Fruit fly (Drosophila melanogaster) whole organism, embryonic: ENCODE results near the gene CG11699.

ENCODE experiments used
- Bteb2 ChIP-seq: fragments of 200-800 bp; sonication (Bioruptor generic); optimal IDR thresholded peaks from 2 replicates; lab custom pipeline; 2016; ENCODE audit warnings: missing biosample characterization, missing genetic modification characterization
- CG10209 ChIP-seq: fragments of 200-800 bp; sonication (Bioruptor generic); optimal IDR thresholded peaks from 3 replicates; lab custom pipeline; 2017; ENCODE audit warnings: missing biosample characterization, mild to moderate bottlenecking, missing genetic modification characterization, missing genetic modification reagents
- CG11085 ChIP-seq: fragments of 200-800 bp; sonication (Bioruptor generic); IDR thresholded peaks from 2 replicates; pipeline ENCODE4 v1.3.6; 2022; ENCODE audit warnings: missing biosample characterization, missing genetic modification characterization
- CG11456 ChIP-seq: fragments of 200-800 bp; sonication (Bioruptor generic); IDR thresholded peaks from 3 replicates; pipeline ENCODE4 v1.3.6; 2022; ENCODE audit warnings: missing biosample characterization, missing genetic modification characterization
- CG11504 ChIP-seq: fragments of 200-800 bp; sonication (Bioruptor generic); optimal IDR thresholded peaks from 3 replicates; lab custom pipeline; 2019; ENCODE audit warnings: missing biosample characterization, mild to moderate bottlenecking, missing genetic modification characterization, moderate library complexity
- CG12299 ChIP-seq: fragments of 200-800 bp; sonication (Bioruptor generic); optimal IDR thresholded peaks from 2 replicates; lab custom pipeline; 2018; ENCODE audit warnings: missing biosample characterization, mild to moderate bottlenecking, missing genetic modification characterization
- CG17385 ChIP-seq: fragments of 200-800 bp; sonication (Bioruptor generic); optimal IDR thresholded peaks from 3 replicates; lab custom pipeline; 2018; ENCODE audit warnings: missing biosample characterization, mild to moderate bottlenecking, missing genetic modification characterization
- CG18262 ChIP-seq: fragments of 200-800 bp; optimal IDR thresholded peaks from 3 replicates; lab custom pipeline; 2019; ENCODE audit warnings: missing biosample characterization, mild to moderate bottlenecking, missing genetic modification characterization, moderate library complexity
- CG1832 ChIP-seq: fragments of 200-800 bp; sonication (Bioruptor generic); optimal IDR thresholded peaks from 2 replicates; lab custom pipeline; 2017; ENCODE audit warnings: missing biosample characterization, mild to moderate bottlenecking, missing genetic modification characterization, inconsistent platforms
- CG18599 ChIP-seq: fragments of 200-800 bp; sonication (Bioruptor generic); optimal IDR thresholded peaks from 3 replicates; lab custom pipeline; 2017; ENCODE audit warnings: missing biosample characterization, missing genetic modification characterization, mild to moderate bottlenecking, moderate library complexity, missing genetic modification reagents
- CG3163 ChIP-seq: fragments of 200-800 bp; sonication (Bioruptor generic); optimal IDR thresholded peaks from 3 replicates; lab custom pipeline; 2016; ENCODE audit warnings: missing biosample characterization, missing genetic modification characterization
- CG32532 ChIP-seq: fragments of 200-800 bp; sonication (Bioruptor generic); IDR thresholded peaks from 2 replicates; pipeline ENCODE4 v1.3.6; 2022; ENCODE audit warnings: missing biosample characterization, missing genetic modification characterization
- CG43689 ChIP-seq: fragments of 200-800 bp; sonication (Bioruptor generic); IDR thresholded peaks from 2 replicates; pipeline ENCODE4 v1.3.6; 2022; ENCODE audit warnings: missing biosample characterization, missing genetic modification characterization
- CG4820 ChIP-seq: fragments of 200-800 bp; sonication (Bioruptor generic); optimal IDR thresholded peaks from 3 replicates; lab custom pipeline; 2016; ENCODE audit warnings: missing biosample characterization, missing genetic modification characterization
- CG8924 ChIP-seq: fragments of 200-800 bp; optimal IDR thresholded peaks from 3 replicates; lab custom pipeline; 2019; ENCODE audit warnings: missing biosample characterization, mild to moderate bottlenecking, missing genetic modification characterization, moderate library complexity
- CG9215 ChIP-seq: fragments of 200-800 bp; sonication (Bioruptor generic); IDR thresholded peaks from 2 replicates; pipeline ENCODE4 v1.3.6; 2022; ENCODE audit warnings: missing biosample characterization, missing genetic modification characterization
- CG9817 ChIP-seq: fragments of 200-800 bp; sonication (Bioruptor generic); optimal IDR thresholded peaks from 2 replicates; lab custom pipeline; 2018; ENCODE audit warnings: missing biosample characterization, mild to moderate bottlenecking, missing genetic modification characterization, moderate library complexity
- CG9932 ChIP-seq: fragments of 200-800 bp; sonication (Bioruptor generic); IDR thresholded peaks from 2 replicates; pipeline ENCODE4 v1.3.6; 2022; ENCODE audit warnings: missing biosample characterization, missing genetic modification characterization
- CTCF ChIP-seq: fragments of 200-800 bp; sonication (Bioruptor generic); optimal IDR thresholded peaks from 2 replicates; lab custom pipeline; 2017; ENCODE audit warnings: missing biosample characterization, mild to moderate bottlenecking, missing genetic modification characterization, moderate library complexity
- Chrac-16 ChIP-seq: fragments of 200-800 bp; sonication (Bioruptor generic); optimal IDR thresholded peaks from 3 replicates; lab custom pipeline; 2016; ENCODE audit warnings: missing biosample characterization, missing genetic modification characterization
- Deaf1 ChIP-seq: fragments of 200-800 bp; optimal IDR thresholded peaks from 3 replicates; lab custom pipeline; 2019; ENCODE audit warnings: missing biosample characterization, mild to moderate bottlenecking, missing genetic modification characterization, moderate library complexity
- Dek ChIP-seq: fragments of 200-800 bp; sonication (Bioruptor generic); optimal IDR thresholded peaks from 3 replicates; lab custom pipeline; 2019; ENCODE audit warnings: missing biosample characterization, mild to moderate bottlenecking, missing genetic modification characterization, moderate library complexity
- Dll ChIP-seq: fragments of 200-800 bp; sonication (Bioruptor generic); IDR thresholded peaks from 4 replicates; pipeline ENCODE4 v1.3.6; 2022; ENCODE audit warnings: missing biosample characterization, missing genetic modification characterization; ENCODE audit not compliant: partially characterized antibody
- Drgx ChIP-seq: fragments of 200-800 bp; sonication (Bioruptor generic); IDR thresholded peaks from 2 replicates; pipeline ENCODE4 v1.3.6; 2022; ENCODE audit warnings: missing biosample characterization, missing genetic modification characterization
- HHEX ChIP-seq: fragments of 200-800 bp; sonication (Bioruptor generic); optimal IDR thresholded peaks from 3 replicates; lab custom pipeline; 2017; ENCODE audit warnings: missing biosample characterization, mild to moderate bottlenecking, missing genetic modification characterization, missing genetic modification reagents
- HLH3B ChIP-seq: fragments of 200-800 bp; sonication (Bioruptor generic); IDR thresholded peaks from 2 replicates; pipeline ENCODE4 v1.3.6; 2022; ENCODE audit warnings: missing biosample characterization, missing genetic modification characterization
- HLH54F ChIP-seq: fragments of 200-800 bp; sonication (Bioruptor generic); optimal IDR thresholded peaks from 3 replicates; lab custom pipeline; 2016; ENCODE audit warnings: missing biosample characterization, missing genetic modification characterization
- Hr78 ChIP-seq, 2 experiments: fragments of 200-800 bp in 1 of 2; fragments of >200 bp in 1 of 2; sonication (Bioruptor generic) in 1 of 2; optimal IDR thresholded peaks; 2 replicates each; lab custom pipeline; 2017 to 2019; ENCODE audit warnings: missing biosample characterization in 2 of 2, missing genetic modification characterization in 2 of 2, mild to moderate bottlenecking in 1 of 2, moderate library complexity in 1 of 2
- Hsf ChIP-seq: fragments of 200-800 bp; sonication (Bioruptor generic); optimal IDR thresholded peaks from 3 replicates; lab custom pipeline; 2016; ENCODE audit warnings: missing biosample characterization, missing genetic modification characterization
- Myb ChIP-seq: fragments of 200-800 bp; sonication (Bioruptor generic); optimal IDR thresholded peaks from 2 replicates; lab custom pipeline; 2016; ENCODE audit warnings: missing biosample characterization, missing genetic modification characterization
- Nf-YC ChIP-seq: fragments of 200-800 bp; optimal IDR thresholded peaks from 3 replicates; lab custom pipeline; 2019; ENCODE audit warnings: missing biosample characterization, mild to moderate bottlenecking, missing genetic modification characterization, moderate library complexity
- al ChIP-seq: fragments of 200-800 bp; sonication (Bioruptor generic); IDR thresholded peaks from 2 replicates; pipeline ENCODE4 v1.3.6; 2022; ENCODE audit warnings: missing biosample characterization, missing genetic modification characterization
- bigmax ChIP-seq: fragments of 200-800 bp; sonication (Bioruptor generic); optimal IDR thresholded peaks from 2 replicates; lab custom pipeline; 2018; ENCODE audit warnings: missing biosample characterization, mild to moderate bottlenecking, missing genetic modification characterization
- btn ChIP-seq: fragments of 200-800 bp; sonication (Bioruptor generic); optimal IDR thresholded peaks from 2 replicates; lab custom pipeline; 2016; ENCODE audit warnings: missing biosample characterization, missing genetic modification characterization
- disco-r ChIP-seq: fragments of 200-800 bp; sonication (Bioruptor generic); optimal IDR thresholded peaks from 2 replicates; lab custom pipeline; 2016; ENCODE audit warnings: missing biosample characterization, missing genetic modification characterization
- dm ChIP-seq: fragments of 200-800 bp; sonication (Bioruptor generic); optimal IDR thresholded peaks from 3 replicates; lab custom pipeline; 2016; ENCODE audit warnings: missing biosample characterization, missing genetic modification characterization
- dpn ChIP-seq, 2 experiments: fragments of 200-800 bp; sonication (Bioruptor generic); optimal IDR thresholded peaks; 3 replicates each; lab custom pipeline; 2016; ENCODE audit warnings: missing biosample characterization in 2 of 2, missing genetic modification characterization in 2 of 2
- ems ChIP-seq: fragments of 200-800 bp; sonication (Bioruptor generic); optimal IDR thresholded peaks from 3 replicates; lab custom pipeline; 2016; ENCODE audit warnings: missing biosample characterization, missing genetic modification characterization
- fd3F ChIP-seq: fragments of 200-800 bp; sonication (Bioruptor generic); optimal IDR thresholded peaks from 2 replicates; lab custom pipeline; 2018; ENCODE audit warnings: missing biosample characterization, mild to moderate bottlenecking, missing genetic modification characterization, moderate library complexity
- gce ChIP-seq: fragments of 200-800 bp; sonication (Bioruptor generic); IDR thresholded peaks from 3 replicates; pipeline ENCODE4 v1.3.6; 2022; ENCODE audit warnings: missing biosample characterization, missing genetic modification characterization
- hb ChIP-seq: fragments of 200-800 bp; sonication (Bioruptor generic); IDR thresholded peaks from 3 replicates; pipeline ENCODE4 v1.3.6; 2022; ENCODE audit warnings: missing biosample characterization, missing genetic modification characterization; ENCODE audit not compliant: partially characterized antibody
- insv ChIP-seq, 2 experiments: fragments of 200-800 bp; sonication (Bioruptor generic); optimal IDR thresholded peaks; 3 replicates each; lab custom pipeline; 2016 to 2018; ENCODE audit warnings: missing biosample characterization in 2 of 2, missing genetic modification characterization in 2 of 2
- lilli ChIP-seq: fragments of 200-800 bp; sonication (Bioruptor generic); optimal IDR thresholded peaks from 3 replicates; lab custom pipeline; 2016; ENCODE audit warnings: missing biosample characterization, missing genetic modification characterization
- pnt ChIP-seq: fragments of 200-800 bp; sonication (Bioruptor generic); optimal IDR thresholded peaks from 3 replicates; lab custom pipeline; 2016; ENCODE audit warnings: missing biosample characterization, missing genetic modification characterization
- repo ChIP-seq: fragments of 200-800 bp; sonication (Bioruptor generic); optimal IDR thresholded peaks from 2 replicates; lab custom pipeline; 2016; ENCODE audit warnings: missing biosample characterization, missing genetic modification characterization
- scrt ChIP-seq: fragments of 200-800 bp; sonication (Bioruptor generic); optimal IDR thresholded peaks from 2 replicates; lab custom pipeline; 2018; ENCODE audit warnings: missing biosample characterization, mild to moderate bottlenecking, missing genetic modification characterization, moderate library complexity
- sqz ChIP-seq: fragments of 200-800 bp; sonication (Bioruptor generic); optimal IDR thresholded peaks from 3 replicates; lab custom pipeline; 2018; ENCODE audit warnings: missing biosample characterization, mild to moderate bottlenecking, missing genetic modification characterization
- tna ChIP-seq: fragments of 200-800 bp; sonication (Bioruptor generic); IDR thresholded peaks from 2 replicates; pipeline ENCODE4 v1.3.6; 2022; ENCODE audit warnings: missing biosample characterization, missing genetic modification characterization; ENCODE audit not compliant: partially characterized antibody
- usp ChIP-seq: fragments of >200 bp; optimal IDR thresholded peaks from 2 replicates; lab custom pipeline; 2017; ENCODE audit warnings: missing biosample characterization, missing genetic modification characterization
- zfh1 ChIP-seq: fragments of 200-800 bp; sonication (Bioruptor generic); IDR thresholded peaks from 3 replicates; pipeline ENCODE4 v1.3.6; 2022; ENCODE audit warnings: missing biosample characterization, missing genetic modification characterization

Gene CG11699

DNA sequence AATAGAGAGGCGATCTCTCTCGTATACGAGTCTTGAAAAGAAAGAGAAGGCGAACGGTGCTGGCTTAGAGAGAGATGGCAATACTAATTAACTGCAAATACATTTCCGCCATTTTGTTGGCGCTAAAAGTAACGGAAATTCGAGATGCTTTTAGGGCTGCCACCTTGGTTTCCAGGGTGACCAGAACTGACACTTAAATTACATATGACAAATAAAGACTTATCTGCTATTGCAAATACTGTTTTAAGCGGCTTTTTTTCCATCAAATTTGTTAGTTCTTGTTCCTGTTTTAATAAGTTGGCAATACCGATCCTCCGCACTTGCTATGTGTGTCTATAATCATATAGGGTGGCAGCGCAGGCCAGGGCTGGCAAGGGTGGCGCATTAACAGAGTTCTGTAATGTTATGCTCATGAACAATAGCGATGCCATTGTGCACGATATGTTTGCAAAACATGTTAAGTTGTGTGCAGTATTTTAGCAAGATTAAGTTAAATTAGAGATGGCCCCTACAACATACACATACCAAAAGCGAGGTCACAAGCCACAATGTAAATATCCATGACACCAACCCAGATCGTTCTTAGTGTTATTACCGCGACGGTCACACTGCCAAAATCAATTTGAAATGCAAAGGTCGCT lies 9.9 kb downstream of the CG11699 start, which contains the start of gene nod (continued):
- TF ChIP-seq dpn (GFP tag; optimal IDR thresholded peaks at IDR 0.05; lab: Kevin White, UChicago): peak; percentile 62 to 75
- TF ChIP-seq Nf-YC (tag; lab: Kevin White, UChicago): peak; percentile 48
- TF ChIP-seq Drgx: 0 out of 2 replicates have a peak, but pooled peaks have one; percentile 22
- TF ChIP-seq scrt: no peak
- peak; percentile 97 for TF ChIP-seq Myb
- TF ChIP-seq sqz: no peak
- TF ChIP-seq CG9817: peak; percentile 61
- TF ChIP-seq CG9932: peak; percentile 72
- no peak for TF ChIP-seq gce (GFP tag; lab: Robert Waterston, UW)
- TF ChIP-seq CG43689 (GFP tag; lab: Robert Waterston, UW): no peak
- peak; percentile 21 for TF ChIP-seq Deaf1 (tag; lab: Kevin White, UChicago)
- TF ChIP-seq CG1832: peak; percentile 57
- peak in 1 of 2 experiments; percentile 22 for TF ChIP-seq insv (GFP tag; optimal IDR thresholded peaks at IDR 0.05; lab: Kevin White, UChicago)
- TF ChIP-seq dm (GFP tag; lab: Kevin White, UChicago): peak; percentile 31
- peak; percentile 40; the same call in 1 of the 2 replicates for TF ChIP-seq CG9215 (GFP tag; lab: Robert Waterston, UW)
- peak; percentile 53; the same call in 1 of the 2 replicates for TF ChIP-seq CG32532 (GFP tag; lab: Robert Waterston, UW)
- TF ChIP-seq CG18599 (GFP tag; lab: Kevin White, UChicago): peak; percentile 70
- peak; percentile 70; the same call in 3 of the 4 replicates for TF ChIP-seq Dll (GFP tag; lab: Robert Waterston, UW)
- peak; percentile 57 for TF ChIP-seq Chrac-16
- peak; percentile 80 for TF ChIP-seq HLH54F (GFP tag; lab: Kevin White, UChicago)
- peak; percentile 56 for TF ChIP-seq CG4820 (GFP tag; lab: Kevin White, UChicago)
- peak; percentile 68 for TF ChIP-seq Hsf (GFP tag; lab: Kevin White, UChicago)
- peak; percentile 33 for TF ChIP-seq Bteb2 (GFP tag; lab: Kevin White, UChicago)
- no peak for TF ChIP-seq disco-r (GFP tag; lab: Kevin White, UChicago)
- TF ChIP-seq CG17385 (GFP tag; lab: Kevin White, UChicago): peak; percentile 17
- no peak for TF ChIP-seq CG12299 (tag; lab: Kevin White, UChicago)
- TF ChIP-seq bigmax (GFP tag; lab: Kevin White, UChicago): no peak
- no peak for TF ChIP-seq Hr78 (GFP tag; optimal IDR thresholded peaks at IDR 0.05; lab: Kevin White, UChicago)
- TF ChIP-seq CTCF (GFP tag; lab: Kevin White, UChicago): peak; percentile 56
- peak; percentile 38; the same call in 1 of the 2 replicates for TF ChIP-seq tna (GFP tag; lab: Robert Waterston, UW)
- TF ChIP-seq Dek (tag; lab: Kevin White, UChicago): peak; percentile 26
- peak; percentile 79 for TF ChIP-seq lilli (GFP tag; lab: Kevin White, UChicago)
- peak; percentile 55 for TF ChIP-seq CG18262 (tag; lab: Kevin White, UChicago)
- TF ChIP-seq HHEX (GFP tag; lab: Kevin White, UChicago): peak; percentile 69
- TF ChIP-seq zfh1 (GFP tag; lab: Robert Waterston, UW): peak; percentile 64
- peak; percentile 49; the same call in 1 of the 2 replicates for TF ChIP-seq HLH3B
- no peak for TF ChIP-seq CG11085 (GFP tag; lab: Robert Waterston, UW)
- peak; percentile 46 for TF ChIP-seq CG10209 (GFP tag; lab: Kevin White, UChicago)
- no peak for TF ChIP-seq usp (GFP tag; lab: Kevin White, UChicago)
- peak; percentile 77; the same call in 2 of the 3 replicates for TF ChIP-seq CG11456 (GFP tag; lab: Robert Waterston, UW)
- peak; percentile 51 for TF ChIP-seq CG3163 (GFP tag; lab: Kevin White, UChicago)
- peak; percentile 78 for TF ChIP-seq ems (GFP tag; lab: Kevin White, UChicago)
- TF ChIP-seq CG8924 (tag; lab: Kevin White, UChicago): no peak
- TF ChIP-seq pnt (GFP tag; lab: Kevin White, UChicago): peak; percentile 68
- no peak for TF ChIP-seq CG11504 (tag; lab: Kevin White, UChicago)
- no peak for TF ChIP-seq btn (GFP tag; lab: Kevin White, UChicago)
- TF ChIP-seq hb (GFP tag; lab: Robert Waterston, UW): no peak
- TF ChIP-seq fd3F (GFP tag; lab: Kevin White, UChicago): peak; percentile 23
- peak; percentile 47; the same call in 1 of the 2 replicates for TF ChIP-seq al (GFP tag; lab: Robert Waterston, UW)
- peak; percentile 36 for TF ChIP-seq repo (GFP tag; lab: Kevin White, UChicago)
